Fruit fly (Drosophila melanogaster): ENCODE results near the gene CG12316.

- no peak for TF ChIP-seq CG8478 (optimal IDR thresholded peaks at IDR 0.05)
- TF ChIP-seq CTCF (optimal IDR thresholded peaks at IDR 0.05): no peak
Measured at dm6 chr3L:15107776-15108379, 28.9 kb downstream of the CG12316 start.

Measured in S2 (cell line).